Fruit fly (Drosophila melanogaster) whole organism, wandering third instar larva: ENCODE measurements around the gene CG34433.

Experiments used
- Abd-B ChIP-seq: fragments of >200 bp; optimal IDR thresholded peaks from 2 replicates; lab custom pipeline; 2017; ENCODE audit warnings: missing biosample characterization, missing genetic modification characterization
- CG32264 ChIP-seq: fragments of 200-800 bp; sonication (Bioruptor generic); optimal IDR thresholded peaks from 2 replicates; lab custom pipeline; 2016; ENCODE audit warnings: missing biosample characterization, missing genetic modification characterization
- CG9705 ChIP-seq: fragments of 200-800 bp; sonication (Bioruptor generic); optimal IDR thresholded peaks from 2 replicates; lab custom pipeline; 2018; ENCODE audit warnings: missing biosample characterization, mild to moderate bottlenecking, missing genetic modification characterization
- CrebA ChIP-seq: fragments of 200-800 bp; sonication (Bioruptor generic); optimal IDR thresholded peaks from 2 replicates; lab custom pipeline; 2016; ENCODE audit warnings: missing biosample characterization, mild to moderate bottlenecking, missing genetic modification characterization, borderline replicate concordance
- Dfd ChIP-seq: fragments of >200 bp; optimal IDR thresholded peaks from 2 replicates; lab custom pipeline; 2017; ENCODE audit warnings: missing biosample characterization, missing genetic modification characterization
- Dif ChIP-seq: fragments of 200-275, 200-300 bp; sonication (Bioruptor generic); optimal IDR thresholded peaks from 2 replicates; lab custom pipeline; 2018; ENCODE audit warnings: missing biosample characterization, missing genetic modification characterization; ENCODE audit not compliant: partially characterized antibody
- GATAd ChIP-seq: sonication (Bioruptor generic); optimal IDR thresholded peaks from 2 replicates; lab custom pipeline; 2016; ENCODE audit warnings: missing biosample characterization, missing genetic modification characterization
- HLH106 ChIP-seq: fragments of 200-800 bp; optimal IDR thresholded peaks from 3 replicates; lab custom pipeline; 2019; ENCODE audit warnings: missing biosample characterization, mild to moderate bottlenecking, missing genetic modification characterization, moderate library complexity
- Hnf4 ChIP-seq: fragments of 200-800 bp; sonication (Bioruptor generic); optimal IDR thresholded peaks from 2 replicates; lab custom pipeline; 2016; ENCODE audit warnings: missing biosample characterization, mild to moderate bottlenecking, missing genetic modification characterization
- Hr78 ChIP-seq: fragments of >200 bp; optimal IDR thresholded peaks from 2 replicates; lab custom pipeline; 2017; ENCODE audit warnings: missing biosample characterization, missing genetic modification characterization
- Hr83 ChIP-seq: fragments of 200-300 bp; sonication (Bioruptor generic); optimal IDR thresholded peaks from 2 replicates; lab custom pipeline; 2016; ENCODE audit warnings: missing biosample characterization, mild to moderate bottlenecking, missing genetic modification characterization, moderate library complexity; ENCODE audit not compliant: poor library complexity, severe bottlenecking
- Jra ChIP-seq: sonication (Bioruptor generic); optimal IDR thresholded peaks from 2 replicates; lab custom pipeline; 2016; ENCODE audit warnings: missing biosample characterization, missing genetic modification characterization
- Mio ChIP-seq: sonication (Bioruptor generic); optimal IDR thresholded peaks from 2 replicates; lab custom pipeline; 2016; ENCODE audit warnings: missing biosample characterization, missing genetic modification characterization
- Myc ChIP-seq: fragments of >200 bp; optimal IDR thresholded peaks from 2 replicates; lab custom pipeline; 2017
- N ChIP-seq: fragments of >200 bp; optimal IDR thresholded peaks from 2 replicates; lab custom pipeline; 2018; ENCODE audit warnings: missing biosample characterization, missing external identifiers, missing genetic modification characterization
- OdsH ChIP-seq: fragments of 200-800 bp; sonication (Bioruptor generic); optimal IDR thresholded peaks from 2 replicates; lab custom pipeline; 2016; ENCODE audit warnings: missing biosample characterization, mild to moderate bottlenecking, missing genetic modification characterization
- Rel ChIP-seq, 2 experiments: fragments of 200-800 bp; sonication (Bioruptor generic) in 1 of 2; optimal IDR thresholded peaks; 2 replicates in 1 of 2; 3 replicates in 1 of 2; lab custom pipeline; 2016 to 2019; ENCODE audit warnings: mild to moderate bottlenecking in 2 of 2, missing biosample characterization in 2 of 2, missing genetic modification characterization in 2 of 2, moderate library complexity in 1 of 2
- Sp1 ChIP-seq: fragments of 200-800 bp; sonication (Bioruptor generic); optimal IDR thresholded peaks from 3 replicates; lab custom pipeline; 2019; ENCODE audit warnings: missing biosample characterization, mild to moderate bottlenecking, missing genetic modification characterization, moderate library complexity
- Vsx2 ChIP-seq: fragments of 200-300, 225-300 bp; sonication (Bioruptor generic); optimal IDR thresholded peaks from 2 replicates; lab custom pipeline; 2018; ENCODE audit warnings: missing biosample characterization, missing genetic modification characterization; ENCODE audit not compliant: partially characterized antibody
- br ChIP-seq: fragments of 200-800 bp; sonication (Bioruptor generic); optimal IDR thresholded peaks from 2 replicates; lab custom pipeline; 2016; ENCODE audit warnings: missing biosample characterization, missing genetic modification characterization
- brk ChIP-seq: fragments of 200-800 bp; sonication (Bioruptor generic); optimal IDR thresholded peaks from 2 replicates; lab custom pipeline; 2016; ENCODE audit warnings: missing biosample characterization, mild to moderate bottlenecking, missing genetic modification characterization
- dl ChIP-seq, 2 experiments: fragments of 175-275, 200-275 bp in 1 of 2; fragments of 200-275 bp in 1 of 2; sonication (Bioruptor generic); optimal IDR thresholded peaks; lab custom pipeline; 2018; ENCODE audit warnings: mild to moderate bottlenecking in 2 of 2, missing biosample characterization in 2 of 2, missing genetic modification characterization in 2 of 2, moderate library complexity in 2 of 2; ENCODE audit not compliant: partially characterized antibody in 2 of 2, insufficient read depth in 1 of 2
- dmrt93B ChIP-seq: fragments of 200-800 bp; sonication (Bioruptor generic); optimal IDR thresholded peaks from 2 replicates; lab custom pipeline; 2018; ENCODE audit warnings: missing biosample characterization, mild to moderate bottlenecking, missing genetic modification characterization
- dsf ChIP-seq: sonication (Bioruptor generic); optimal IDR thresholded peaks from 2 replicates; lab custom pipeline; 2016; ENCODE audit warnings: missing biosample characterization, missing genetic modification characterization, borderline replicate concordance
- ey ChIP-seq: fragments of 200-800 bp; sonication (Bioruptor generic); optimal IDR thresholded peaks from 2 replicates; lab custom pipeline; 2016; ENCODE audit warnings: missing biosample characterization, missing genetic modification characterization
- foxo ChIP-seq, 2 experiments: fragments of 200-800 bp; sonication (Bioruptor generic); optimal IDR thresholded peaks; 2 replicates in 1 of 2; 3 replicates in 1 of 2; lab custom pipeline; 2016 to 2017; ENCODE audit warnings: missing biosample characterization in 2 of 2, missing genetic modification characterization in 2 of 2
- fru ChIP-seq: fragments of 200-800 bp; sonication (Bioruptor generic); optimal IDR thresholded peaks from 3 replicates; lab custom pipeline; 2016; ENCODE audit warnings: missing biosample characterization, mild to moderate bottlenecking, missing genetic modification characterization
- h ChIP-seq: fragments of 200-800 bp; sonication (Bioruptor generic); optimal IDR thresholded peaks from 3 replicates; lab custom pipeline; 2016; ENCODE audit warnings: missing biosample characterization, mild to moderate bottlenecking, missing genetic modification characterization
- jim ChIP-seq: fragments of 175-275, 200-325 bp; sonication (Bioruptor generic); optimal IDR thresholded peaks from 2 replicates; lab custom pipeline; 2016; ENCODE audit warnings: missing biosample characterization, mild to moderate bottlenecking, missing genetic modification characterization
- lola ChIP-seq: fragments of >200 bp; optimal IDR thresholded peaks from 2 replicates; lab custom pipeline; 2017; ENCODE audit warnings: missing biosample characterization, missing genetic modification characterization
- pan ChIP-seq: fragments of >200 bp; optimal IDR thresholded peaks from 2 replicates; lab custom pipeline; 2017
- psq ChIP-seq: fragments of 200-800 bp; sonication (Bioruptor generic); optimal IDR thresholded peaks from 3 replicates; lab custom pipeline; 2017; ENCODE audit warnings: missing biosample characterization, mild to moderate bottlenecking, missing genetic modification characterization, moderate library complexity
- rgr ChIP-seq: fragments of 200-800 bp; sonication (Bioruptor generic); optimal IDR thresholded peaks from 3 replicates; lab custom pipeline; 2016; ENCODE audit warnings: missing biosample characterization, mild to moderate bottlenecking, missing genetic modification characterization
- sage ChIP-seq: fragments of 200-800 bp; sonication (Bioruptor generic); optimal IDR thresholded peaks from 2 replicates; lab custom pipeline; 2016; ENCODE audit warnings: missing biosample characterization, mild to moderate bottlenecking, missing genetic modification characterization
- sv ChIP-seq: fragments of 200-800 bp; sonication (Bioruptor generic); optimal IDR thresholded peaks from 3 replicates; lab custom pipeline; 2016; ENCODE audit warnings: missing biosample characterization, missing genetic modification characterization
- tai ChIP-seq: sonication (Bioruptor generic); optimal IDR thresholded peaks from 2 replicates; lab custom pipeline; 2016; ENCODE audit warnings: missing biosample characterization, missing genetic modification characterization
- usp ChIP-seq: fragments of >200 bp; optimal IDR thresholded peaks from 2 replicates; lab custom pipeline; 2017; ENCODE audit warnings: missing biosample characterization, missing genetic modification characterization
- woc ChIP-seq: sonication (Bioruptor generic); optimal IDR thresholded peaks from 2 replicates; lab custom pipeline; 2016; ENCODE audit warnings: missing biosample characterization, mild to moderate bottlenecking, missing genetic modification characterization

Gene CG34433

dm6 chr3R:30649661-30650060, at the start of gene CG34433:
TSS of gene CG34433 (plus strand) at chr3R:30649961.
- TF ChIP-seq CG32264 (GFP tag; lab: Kevin White, UChicago) (no peak), Rel (GFP tag; optimal IDR thresholded peaks at IDR 0.05; lab: Kevin White, UChicago) (no peak), Rel (tag; optimal IDR thresholded peaks at IDR 0.05; lab: Kevin White, UChicago) (no peak), dsf (no peak), dmrt93B (GFP tag; lab: Kevin White, UChicago) (no peak), Myc (lab: Kevin White, UChicago) (no peak), Hnf4 (GFP tag; lab: Kevin White, UChicago) (no peak), Hr78 (GFP tag; lab: Kevin White, UChicago) (no peak), h (GFP tag; lab: Kevin White, UChicago) (no peak), OdsH (GFP tag; lab: Kevin White, UChicago) (no peak), psq (GFP tag; lab: Kevin White, UChicago) (no peak), N (GFP tag; lab: Kevin White, UChicago) (no peak), jim (GFP tag; lab: Kevin White, UChicago) (no peak), tai (GFP tag; lab: Kevin White, UChicago) (no peak), usp (GFP tag; lab: Kevin White, UChicago) (no peak), GATAd (GFP tag; lab: Kevin White, UChicago) (no peak), Dfd (GFP tag; lab: Kevin White, UChicago) (no peak)

DNA sequence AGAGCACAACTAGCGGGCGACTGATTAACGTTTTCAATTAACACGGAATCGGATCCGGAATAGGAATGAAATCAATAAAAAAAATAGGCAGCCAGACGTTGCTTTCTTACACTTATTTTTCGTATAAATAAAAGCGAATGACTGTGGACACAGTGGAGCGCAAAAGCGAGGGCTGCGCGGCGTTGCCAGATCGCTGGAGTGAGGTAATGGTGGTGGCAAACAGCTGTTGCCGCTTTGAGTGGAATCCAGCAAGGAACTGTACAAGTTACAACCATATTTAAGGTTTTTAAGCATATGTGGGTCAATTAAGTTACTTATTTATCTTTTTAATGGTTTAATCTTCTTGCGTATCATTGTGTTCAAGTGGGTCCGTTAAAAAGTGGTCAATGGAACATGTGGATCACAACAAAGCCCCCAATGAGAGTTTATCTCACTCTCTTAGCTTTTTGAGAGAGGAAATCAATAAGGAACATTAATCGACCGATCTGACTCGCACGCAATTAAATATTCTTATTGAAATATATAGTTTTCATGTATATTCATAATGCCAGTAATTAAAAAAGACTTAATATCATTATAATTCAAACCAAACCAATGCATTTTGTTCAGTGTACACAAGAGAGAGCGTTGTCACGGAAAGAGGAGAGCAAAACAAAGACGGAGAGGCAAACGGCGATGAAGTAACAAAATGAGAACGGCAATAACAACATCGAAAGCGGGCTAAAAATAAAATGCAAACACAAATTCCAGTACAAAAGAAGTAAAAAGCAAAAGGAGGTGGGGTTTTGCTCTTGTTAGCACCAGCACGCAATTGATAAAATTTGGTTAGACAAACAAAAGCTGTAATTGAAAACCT, 49.4 kb upstream of the CG34433 start:
- TF ChIP-seq brk = peak; percentile 84
- TF ChIP-seq OdsH (GFP tag; lab: Kevin White, UChicago) = peak; percentile 90
- TF ChIP-seq Hnf4 (GFP tag; lab: Kevin White, UChicago) = peak; percentile 89
- TF ChIP-seq rgr (GFP tag; lab: Kevin White, UChicago) = peak; percentile 91
- TF ChIP-seq ey (GFP tag; lab: Kevin White, UChicago) = peak; percentile 92
- TF ChIP-seq woc = peak; percentile 65
- no peak for TF ChIP-seq lola (GFP tag; lab: Kevin White, UChicago)
- TF ChIP-seq sv (GFP tag; lab: Kevin White, UChicago) = peak; percentile 43
- no peak for TF ChIP-seq Mio (GFP tag; lab: Kevin White, UChicago)
- peak; percentile 65 for TF ChIP-seq dsf
- no peak for TF ChIP-seq GATAd (GFP tag; lab: Kevin White, UChicago)
- peak; percentile 31 for TF ChIP-seq CG9705 (GFP tag; lab: Kevin White, UChicago)
- peak; percentile 72 for TF ChIP-seq Jra (GFP tag; lab: Kevin White, UChicago)
- TF ChIP-seq usp (GFP tag; lab: Kevin White, UChicago) = no peak
- TF ChIP-seq Hr83 (GFP tag; lab: Kevin White, UChicago) = peak; percentile 48
- no peak for TF ChIP-seq Myc (lab: Kevin White, UChicago)
- TF ChIP-seq Rel (GFP tag; optimal IDR thresholded peaks at IDR 0.05; lab: Kevin White, UChicago) = peak; percentile 20
- TF ChIP-seq Rel (tag; optimal IDR thresholded peaks at IDR 0.05; lab: Kevin White, UChicago) = peak; percentile 62
- peak; percentile 96 for TF ChIP-seq h (GFP tag; lab: Kevin White, UChicago)
- TF ChIP-seq tai (GFP tag; lab: Kevin White, UChicago) = no peak
- TF ChIP-seq psq (GFP tag; lab: Kevin White, UChicago) = peak; percentile 96
- no peak for TF ChIP-seq jim (GFP tag; lab: Kevin White, UChicago)
- TF ChIP-seq Dif = peak; percentile 43
- no peak for TF ChIP-seq Vsx2
- peak; percentile 66 for TF ChIP-seq dmrt93B (GFP tag; lab: Kevin White, UChicago)
- peak; percentile 84 for TF ChIP-seq CG32264 (GFP tag; lab: Kevin White, UChicago)
- TF ChIP-seq HLH106 = peak; percentile 83
- TF ChIP-seq fru (GFP tag; lab: Kevin White, UChicago) = peak; percentile 92
- TF ChIP-seq foxo (GFP tag; optimal IDR thresholded peaks at IDR 0.05; lab: Kevin White, UChicago) = peak; percentile 67 to 95
- no peak for TF ChIP-seq dl (GFP tag; optimal IDR thresholded peaks at IDR 0.05; lab: Kevin White, UChicago; ENCODE audit: insufficient read depth in 1 of 2, partially characterized antibody in 2 of 2)
- no peak for TF ChIP-seq pan (lab: Kevin White, UChicago)
- TF ChIP-seq sage = peak; percentile 87
- no peak for TF ChIP-seq Abd-B (GFP tag; lab: Kevin White, UChicago)
- TF ChIP-seq Hr78 (GFP tag; lab: Kevin White, UChicago) = no peak
- TF ChIP-seq br (GFP tag; lab: Kevin White, UChicago) = peak; percentile 94
- TF ChIP-seq CrebA (GFP tag; lab: Kevin White, UChicago) = peak; percentile 63
- no peak for TF ChIP-seq Dfd (GFP tag; lab: Kevin White, UChicago)
- TF ChIP-seq Sp1 (GFP tag; lab: Kevin White, UChicago) = peak; percentile 84
- TF ChIP-seq N (GFP tag; lab: Kevin White, UChicago) = no peak
- TF ChIP-seq, all 38 proteins: peak for 24
